Fruit fly (Drosophila melanogaster): ENCODE results near the gene zfh1.

DNA sequence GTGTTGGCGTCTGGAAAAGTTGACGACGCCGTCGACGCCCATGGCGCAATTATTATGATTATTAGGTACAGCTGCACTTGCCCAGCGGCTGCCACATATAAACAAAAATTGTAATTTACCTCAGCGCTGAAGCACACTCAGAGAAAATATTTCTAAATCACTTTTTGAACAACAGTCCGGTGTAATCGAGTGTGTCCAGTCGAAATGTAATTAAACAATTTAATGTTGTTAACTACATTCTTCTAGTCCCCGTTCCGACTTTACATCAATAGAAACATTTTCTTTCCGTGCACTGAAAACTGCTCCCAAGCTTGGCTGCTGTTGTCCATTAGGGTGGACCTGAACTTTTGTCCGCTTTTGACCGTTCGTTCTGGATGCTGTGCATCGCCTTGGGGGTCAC lies 36.7 kb upstream of the zfh1 start:
- TF ChIP-seq CrebA (GFP tag; optimal IDR thresholded peaks at IDR 0.05; ENCODE audit: borderline replicate concordance) (no peak), usp (GFP tag; optimal IDR thresholded peaks at IDR 0.05) (no peak), h (GFP tag; optimal IDR thresholded peaks at IDR 0.05) (no peak), Abd-B (GFP tag; optimal IDR thresholded peaks at IDR 0.05) (no peak), Myc (optimal IDR thresholded peaks at IDR 0.05) (no peak), Mio (GFP tag; optimal IDR thresholded peaks at IDR 0.05) (no peak), psq (GFP tag; optimal IDR thresholded peaks at IDR 0.05) (no peak)

Data from whole organism, wandering third instar larva.